Fruit fly (Drosophila melanogaster) whole organism, prepupa: ENCODE data around the gene CG13023.

Experiments
- CG31627 ChIP-seq: fragments of 200-800 bp; sonication (Bioruptor generic); optimal IDR thresholded peaks from 3 replicates; lab custom pipeline; 2016; ENCODE audit warnings: missing biosample characterization, missing genetic modification characterization
- CG6792 ChIP-seq: fragments of 200-800 bp; sonication (Bioruptor generic); optimal IDR thresholded peaks from 3 replicates; lab custom pipeline; 2016; ENCODE audit warnings: missing biosample characterization, missing genetic modification characterization
- CG8119 ChIP-seq: fragments of 200-800 bp; sonication (Bioruptor generic); IDR thresholded peaks from 3 replicates; pipeline ENCODE4 v1.3.6; 2022; ENCODE audit warnings: missing biosample characterization, missing genetic modification characterization
- Eip75B ChIP-seq: fragments of 200-800 bp; sonication (Bioruptor generic); optimal IDR thresholded peaks from 3 replicates; lab custom pipeline; 2016; ENCODE audit warnings: missing biosample characterization, missing genetic modification characterization
- Ets21C ChIP-seq: fragments of 200-800 bp; sonication (Bioruptor generic); optimal IDR thresholded peaks from 3 replicates; lab custom pipeline; 2016; ENCODE audit warnings: missing biosample characterization, missing genetic modification characterization
- Hr39 ChIP-seq: fragments of 200-800 bp; sonication (Bioruptor generic); optimal IDR thresholded peaks from 2 replicates; lab custom pipeline; 2016; ENCODE audit warnings: missing biosample characterization, missing genetic modification characterization
- acj6 ChIP-seq: fragments of 200-800 bp; sonication (Bioruptor generic); optimal IDR thresholded peaks from 3 replicates; lab custom pipeline; 2016; ENCODE audit warnings: missing biosample characterization, missing genetic modification characterization
- spab ChIP-seq: fragments of 200-800 bp; sonication (Bioruptor generic); optimal IDR thresholded peaks from 2 replicates; lab custom pipeline; 2017; ENCODE audit warnings: missing biosample characterization, mild to moderate bottlenecking, missing genetic modification characterization, missing genetic modification reagents
- ss ChIP-seq, 2 experiments: fragments of 200-800 bp; sonication (Bioruptor generic); optimal IDR thresholded peaks; 2 replicates in 1 of 2; 3 replicates in 1 of 2; lab custom pipeline; 2017 to 2018; ENCODE audit warnings: mild to moderate bottlenecking in 2 of 2, missing biosample characterization in 2 of 2, missing genetic modification characterization in 2 of 2, moderate library complexity in 1 of 2
- svp ChIP-seq: fragments of 200-800 bp; sonication (Bioruptor generic); peaks from one replicate; lab custom pipeline; 2016; ENCODE audit warnings: missing biosample characterization, missing genetic modification characterization

DNA sequence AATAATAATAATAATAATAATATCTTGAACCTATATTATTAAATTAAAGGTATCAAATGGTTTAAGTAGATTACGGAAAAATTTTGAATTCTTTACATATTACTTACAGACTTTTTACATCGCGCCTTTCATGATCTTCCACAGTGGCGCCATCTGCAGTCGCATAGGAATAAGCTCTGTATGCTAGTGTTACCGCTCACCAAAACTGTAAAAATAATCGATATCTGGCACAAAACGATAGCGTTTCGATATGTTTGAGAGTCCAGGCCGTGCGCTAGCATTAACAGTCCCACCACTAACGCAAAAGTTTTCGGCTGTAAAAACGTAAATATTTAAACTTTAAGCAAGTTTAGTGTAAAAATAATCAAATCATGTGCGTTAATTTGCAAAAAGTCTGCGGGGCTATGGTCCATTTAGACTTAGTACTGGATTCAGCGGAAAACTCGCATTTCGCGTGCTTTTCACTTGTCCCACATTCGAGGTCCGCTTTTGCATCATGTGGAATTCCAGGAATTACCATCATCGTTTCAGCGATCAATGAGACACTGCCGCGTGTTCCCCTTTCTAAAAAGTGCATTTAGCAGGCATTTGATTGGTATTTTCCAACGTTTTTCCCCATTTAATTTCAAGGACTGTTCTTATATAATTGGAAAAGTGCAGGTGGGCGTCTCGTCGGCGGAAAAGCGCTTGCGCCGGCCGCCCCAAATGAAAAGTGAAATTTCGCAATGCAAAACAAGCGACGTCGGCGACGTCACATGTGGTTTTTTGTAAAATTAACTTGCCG lies 28.2 kb upstream of the CG13023 start:
- TF ChIP-seq spab (no peak), Eip75B (GFP tag; lab: Kevin White, UChicago) (no peak), CG31627 (GFP tag; lab: Kevin White, UChicago) (peak; percentile 28), CG6792 (GFP tag; lab: Kevin White, UChicago) (no peak), ss (GFP tag; optimal IDR thresholded peaks at IDR 0.05; lab: Kevin White, UChicago) (no peak), CG8119 (GFP tag; lab: Robert Waterston, UW) (0 out of 3 replicates have a peak, but pooled peaks have one; percentile 18), Hr39 (GFP tag; lab: Kevin White, UChicago) (peak; percentile 28), acj6 (no peak), svp (GFP tag; lab: Kevin White, UChicago) (no peak), Ets21C (GFP tag; lab: Kevin White, UChicago) (no peak)
